Fruit fly (Drosophila melanogaster): ENCODE results near the gene exd.

dm6 chrX:16005551-16006197, 13.4 kb downstream of the exd start, which contains the start of the genes vap and CG12698:
- TF ChIP-seq CG8478 (optimal IDR thresholded peaks at IDR 0.05) (no peak), CTCF (optimal IDR thresholded peaks at IDR 0.05) (peak in 1 of 2 experiments; percentile 0)
